Worm (Caenorhabditis elegans): ENCODE results near the gene mboa-7.

DNA sequence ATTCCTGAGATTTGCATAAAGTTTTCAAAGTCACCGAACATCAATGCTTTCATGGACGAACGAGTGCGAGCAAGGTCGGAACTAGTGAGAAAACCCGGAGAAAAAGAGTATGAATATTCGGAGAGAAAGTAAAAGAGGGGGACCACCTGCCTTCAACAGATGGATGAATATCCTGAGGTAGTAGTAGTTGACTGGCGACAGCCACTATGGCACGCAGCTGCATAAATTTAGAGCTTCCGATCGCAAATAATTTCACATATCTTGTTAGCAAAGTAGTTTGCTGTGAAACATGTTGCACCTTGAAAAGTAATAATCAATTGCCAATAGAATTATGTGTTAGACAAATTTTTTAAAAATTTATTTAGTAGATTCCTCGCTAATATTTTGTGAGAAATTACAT, 32.4 kb upstream of the mboa-7 start:
- TF ChIP-seq W03F9.2 (tag; optimal IDR thresholded peaks at IDR 0.05) (no peak), dao-5 (tag; optimal IDR thresholded peaks at IDR 0.05) (no peak)

All from whole organism, L4/young adult.